Worm (Caenorhabditis elegans) whole organism, late embryonic: ENCODE data around the gene tag-153.

Experiments used
- C08G9.2 ChIP-seq: sonication (generic microtip); optimal IDR thresholded peaks from 2 replicates; lab custom pipeline; 2016; ENCODE audit warnings: mild to moderate bottlenecking, missing genetic modification characterization, moderate library complexity, missing compliant biosample characterization
- C38D4.7 ChIP-seq: fragments of 200-800 bp; sonication (Bioruptor generic); optimal IDR thresholded peaks from 2 replicates; lab custom pipeline; 2018; ENCODE audit warnings: mild to moderate bottlenecking, missing genetic modification characterization, moderate library complexity, missing compliant biosample characterization
- F13H6.1 ChIP-seq: sonication (generic microtip); optimal IDR thresholded peaks from 2 replicates; lab custom pipeline; 2016; ENCODE audit warnings: missing genetic modification characterization, missing compliant biosample characterization
- K09A11.1 ChIP-seq: sonication (generic microtip); optimal IDR thresholded peaks from 2 replicates; lab custom pipeline; 2017; ENCODE audit warnings: antibody characterized with exemption, mild to moderate bottlenecking, missing genetic modification characterization, missing compliant biosample characterization; ENCODE audit not compliant: insufficient read depth
- Y22D7AL.16 ChIP-seq: sonication (generic microtip); optimal IDR thresholded peaks from 2 replicates; lab custom pipeline; 2016; ENCODE audit warnings: missing genetic modification characterization, missing compliant biosample characterization
- ceh-14 ChIP-seq: sonication (generic microtip); optimal IDR thresholded peaks from 2 replicates; lab custom pipeline; 2016; ENCODE audit warnings: missing genotype, missing genetic modification characterization, missing compliant biosample characterization
- ceh-19 ChIP-seq: fragments of 200-800 bp; sonication (Bioruptor generic); optimal IDR thresholded peaks from 2 replicates; lab custom pipeline; 2018; ENCODE audit warnings: mild to moderate bottlenecking, missing genetic modification characterization, missing compliant biosample characterization
- ceh-2 ChIP-seq: sonication (generic microtip); optimal IDR thresholded peaks from 2 replicates; lab custom pipeline; 2016; ENCODE audit warnings: missing genotype, missing genetic modification characterization, missing compliant biosample characterization
- ceh-31 ChIP-seq: sonication (generic microtip); optimal IDR thresholded peaks from 2 replicates; lab custom pipeline; 2016; ENCODE audit warnings: missing genetic modification characterization, missing compliant biosample characterization
- ceh-45 ChIP-seq: fragments of 200-800 bp; sonication (Bioruptor generic); IDR thresholded peaks from 2 replicates; pipeline ENCODE4 v1.3.6; 2022; ENCODE audit warnings: missing genetic modification reagents, missing genetic modification characterization, missing compliant biosample characterization
- ceh-9 ChIP-seq: sonication (generic microtip); optimal IDR thresholded peaks from 2 replicates; lab custom pipeline; 2016; ENCODE audit warnings: mild to moderate bottlenecking, missing genetic modification characterization, inconsistent platforms, missing compliant biosample characterization
- che-1 ChIP-seq: sonication (generic microtip); optimal IDR thresholded peaks from 2 replicates; lab custom pipeline; 2016; ENCODE audit warnings: mild to moderate bottlenecking, missing genetic modification characterization, missing compliant biosample characterization
- elt-4 ChIP-seq: sonication (generic microtip); optimal IDR thresholded peaks from 2 replicates; lab custom pipeline; 2016; ENCODE audit warnings: missing genetic modification characterization, missing compliant biosample characterization
- fkh-6 ChIP-seq: sonication (generic microtip); optimal IDR thresholded peaks from 2 replicates; lab custom pipeline; 2016; ENCODE audit warnings: missing genetic modification characterization, missing compliant biosample characterization
- gmeb-2 ChIP-seq: sonication (generic microtip); optimal IDR thresholded peaks from 2 replicates; lab custom pipeline; 2016; ENCODE audit warnings: missing genetic modification characterization, inconsistent platforms, missing compliant biosample characterization
- hlh-8 ChIP-seq: sonication (generic microtip); optimal IDR thresholded peaks from 2 replicates; lab custom pipeline; 2016; ENCODE audit warnings: missing genotype, missing genetic modification characterization, missing compliant biosample characterization
- lin-11 ChIP-seq: fragments of 200-800 bp; sonication (Bioruptor generic); optimal IDR thresholded peaks from 2 replicates; lab custom pipeline; 2018; ENCODE audit warnings: mild to moderate bottlenecking, missing genetic modification characterization, missing compliant biosample characterization
- npax-4 ChIP-seq: sonication (generic microtip); optimal IDR thresholded peaks from 2 replicates; lab custom pipeline; 2016; ENCODE audit warnings: missing genetic modification characterization, missing compliant biosample characterization
- odd-2 ChIP-seq: sonication (generic microtip); optimal IDR thresholded peaks from 2 replicates; lab custom pipeline; 2017; ENCODE audit warnings: antibody characterized with exemption, mild to moderate bottlenecking, missing genetic modification characterization, missing compliant biosample characterization
- pag-3 ChIP-seq: sonication (generic microtip); optimal IDR thresholded peaks from 2 replicates; lab custom pipeline; 2016; ENCODE audit warnings: missing compliant biosample characterization, missing genetic modification characterization, borderline replicate concordance
- pros-1 ChIP-seq: fragments of 150-350 bp; optimal IDR thresholded peaks from 2 replicates; lab custom pipeline; 2014; ENCODE audit warnings: missing biosample characterization, missing genetic modification reagents, missing genetic modification characterization
- rnt-1 ChIP-seq: sonication (generic microtip); optimal IDR thresholded peaks from 2 replicates; lab custom pipeline; 2016; ENCODE audit warnings: missing genetic modification characterization, missing compliant biosample characterization
- sdc-2 ChIP-seq: sonication (generic microtip); optimal IDR thresholded peaks from 2 replicates; lab custom pipeline; 2016; ENCODE audit warnings: missing genotype, missing genetic modification characterization, missing compliant biosample characterization
- sox-4 ChIP-seq: sonication (generic microtip); optimal IDR thresholded peaks from 2 replicates; lab custom pipeline; 2017; ENCODE audit warnings: mild to moderate bottlenecking, missing genetic modification characterization, inconsistent platforms, missing compliant biosample characterization
- tbx-2 ChIP-seq: sonication (generic microtip); optimal IDR thresholded peaks from 2 replicates; lab custom pipeline; 2016; ENCODE audit warnings: missing genetic modification characterization, missing compliant biosample characterization
- ttx-3 ChIP-seq: sonication (generic microtip); optimal IDR thresholded peaks from 2 replicates; lab custom pipeline; 2016; ENCODE audit warnings: missing genetic modification reagents, missing genetic modification characterization, missing compliant biosample characterization
- unc-3 ChIP-seq, 2 experiments: fragments of 200-800 bp in 1 of 2; sonication (Bioruptor generic) in 1 of 2; sonication (generic microtip) in 1 of 2; conservative IDR thresholded peaks in 1 of 2; optimal IDR thresholded peaks in 1 of 2; 2 replicates each; pipeline versions ENCODE4 v1.3.6 to Lab custom; 2016 to 2022; ENCODE audit warnings: missing compliant biosample characterization in 2 of 2, missing genetic modification characterization in 2 of 2, missing genetic modification reagents in 1 of 2
- unc-42 ChIP-seq: sonication (generic microtip); optimal IDR thresholded peaks from 2 replicates; lab custom pipeline; 2016; ENCODE audit warnings: missing genotype, missing genetic modification characterization, missing compliant biosample characterization
- zip-5 ChIP-seq: sonication (generic microtip); optimal IDR thresholded peaks from 2 replicates; lab custom pipeline; 2016; ENCODE audit warnings: missing genetic modification characterization, missing compliant biosample characterization
- ztf-16 ChIP-seq: sonication (generic microtip); optimal IDR thresholded peaks from 2 replicates; lab custom pipeline; 2017; ENCODE audit warnings: missing genetic modification characterization, missing compliant biosample characterization

tag-153 gene

DNA sequence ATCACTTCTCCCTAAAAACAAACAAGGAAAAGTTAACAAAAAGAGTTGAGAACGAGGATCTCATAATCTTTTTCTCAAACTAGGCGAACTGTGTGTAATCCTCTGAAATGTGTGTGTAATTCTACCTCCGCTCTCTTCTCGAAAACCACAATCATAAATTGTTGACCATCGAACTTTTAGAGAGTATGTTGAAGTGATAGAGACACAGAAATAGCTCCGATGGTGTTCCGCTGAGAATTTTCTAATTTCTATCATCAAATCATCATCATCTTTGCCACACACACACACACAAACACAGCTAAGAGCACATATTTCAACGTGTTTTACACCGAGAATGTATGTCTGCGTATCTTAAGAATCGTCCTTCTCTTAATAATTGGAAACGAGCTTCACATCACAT is 27.3 kb upstream of the tag-153 start:
- peak; percentile 60 for TF ChIP-seq rnt-1 (tag; lab: Kevin White, UChicago)
- no peak for TF ChIP-seq Y22D7AL.16 (tag; lab: Kevin White, UChicago)
- no peak for TF ChIP-seq elt-4 (tag; lab: Kevin White, UChicago)

DNA sequence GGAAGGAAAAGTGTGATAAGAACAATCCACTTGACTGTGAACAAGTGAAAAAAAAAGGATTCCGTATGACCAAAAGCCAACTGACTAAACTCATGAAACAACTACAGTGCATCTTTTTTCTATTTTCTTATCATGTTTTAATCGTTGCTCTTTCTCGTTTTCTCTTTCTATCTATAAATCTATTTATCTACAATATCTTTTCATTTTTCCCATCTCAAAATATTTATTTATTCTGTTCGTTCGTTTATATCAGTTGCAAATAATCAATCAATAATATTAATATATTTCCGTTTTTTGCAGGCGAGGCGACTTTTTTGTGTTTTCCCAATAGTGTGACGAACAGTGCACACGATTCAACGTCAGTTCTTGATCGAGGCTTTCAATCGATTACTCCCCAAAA is 25.6 kb upstream of the tag-153 start, which contains the start of gene F44A2.5:
TSS of gene F44A2.5 (plus strand) at position 301 of the 400 bp plus-strand sequence.
- TF ChIP-seq npax-4 (tag; lab: Kevin White, UChicago) (no peak), zip-5 (tag; lab: Kevin White, UChicago) (no peak), sox-4 (no peak), ceh-31 (no peak), pag-3 (no peak), hlh-8 (tag; lab: Kevin White, UChicago) (no peak), C38D4.7 (GFP tag; lab: Kevin White, UChicago) (no peak), ceh-9 (tag; lab: Kevin White, UChicago) (no peak), ceh-2 (tag; lab: Kevin White, UChicago) (no peak), ttx-3 (tag; lab: Kevin White, UChicago) (no peak), fkh-6 (tag; lab: Kevin White, UChicago) (no peak), ztf-16 (tag; lab: Kevin White, UChicago) (no peak), ceh-45 (no peak), che-1 (tag; lab: Kevin White, UChicago) (no peak), C08G9.2 (tag; lab: Kevin White, UChicago) (no peak), elt-4 (tag; lab: Kevin White, UChicago) (no peak), gmeb-2 (tag; lab: Kevin White, UChicago) (no peak), F13H6.1 (tag; lab: Kevin White, UChicago) (no peak)

DNA sequence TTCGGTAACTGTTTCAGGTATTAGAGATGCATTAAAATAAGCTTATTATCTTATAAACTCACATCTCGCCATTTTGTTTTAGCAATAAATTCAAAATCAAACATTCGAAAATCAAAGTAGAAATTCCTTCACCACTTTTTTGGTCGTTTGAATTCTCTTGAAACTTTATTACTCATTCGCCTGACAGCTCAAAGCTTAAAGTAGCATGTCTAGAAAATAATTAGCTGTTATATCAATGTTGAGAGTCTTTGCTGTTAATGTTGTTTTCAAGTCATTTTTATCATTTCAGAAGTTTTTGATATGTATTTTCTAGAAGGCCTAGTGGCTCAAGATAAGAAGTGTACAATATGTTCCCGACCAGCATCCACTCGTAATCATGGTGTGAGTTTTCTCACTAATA is 19.9 kb upstream of the tag-153 start, which contains the start of gene nhr-39:
TSS of gene nhr-39 (plus strand) at position 301 of the 400 bp plus-strand sequence.
- TF ChIP-seq zip-5 (tag; lab: Kevin White, UChicago) (no peak), Y22D7AL.16 (tag; lab: Kevin White, UChicago) (no peak)

DNA sequence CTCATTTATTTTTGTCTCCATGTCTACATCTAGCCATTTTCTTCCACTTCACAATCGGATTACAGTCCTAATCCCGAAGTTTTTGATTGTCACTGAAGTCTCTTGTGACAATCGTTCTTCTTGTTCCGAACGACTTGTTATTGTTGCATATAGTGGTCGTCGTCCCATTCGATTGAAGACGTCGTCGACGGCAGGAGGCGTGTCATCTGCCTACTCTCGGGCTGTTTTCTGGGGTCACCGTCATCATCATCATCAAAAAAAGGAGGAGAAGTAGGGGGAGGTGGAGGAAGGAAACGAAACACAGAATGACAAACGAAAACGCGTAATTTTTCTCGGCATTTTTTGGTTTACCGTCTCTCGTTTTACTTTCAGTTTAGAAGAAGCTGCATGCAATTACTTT is 17.8 kb upstream of the tag-153 start, which contains the start of gene F44A2.3:
TSS of gene F44A2.3 (plus strand) at position 301 of the 400 bp plus-strand sequence.
- TF ChIP-seq elt-4 (tag; lab: Kevin White, UChicago), result no peak
- TF ChIP-seq sdc-2 (tag; lab: Kevin White, UChicago), result no peak
- TF ChIP-seq unc-3 (GFP tag; conservative IDR thresholded peaks at IDR 0.05; lab: Robert Waterston, UW), result no peak
- no peak for TF ChIP-seq unc-3 (tag; optimal IDR thresholded peaks at IDR 0.05; lab: Kevin White, UChicago)
- no peak for TF ChIP-seq tbx-2
- no peak for TF ChIP-seq ceh-14 (tag; lab: Kevin White, UChicago)
- TF ChIP-seq, all 69 proteins: peak for 0

DNA sequence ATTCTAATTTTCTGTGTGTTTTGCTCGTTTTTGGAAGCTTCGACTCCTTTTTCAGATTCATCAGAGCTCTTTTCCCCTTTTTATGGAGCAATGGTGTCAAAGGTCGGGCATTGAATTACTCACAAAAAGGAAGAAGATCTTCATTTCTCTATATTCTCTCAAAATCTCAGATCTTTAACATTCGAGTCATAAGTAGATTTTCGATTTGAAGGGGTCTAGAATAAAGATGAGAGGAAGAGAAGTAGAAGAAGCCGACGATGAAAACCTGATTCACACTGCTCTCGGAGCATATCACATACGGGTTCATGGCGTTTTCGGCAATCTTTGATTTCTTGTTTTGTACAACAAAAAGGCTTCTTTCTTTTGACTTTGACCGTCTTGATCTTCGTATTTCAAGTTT is 10.5 kb upstream of the tag-153 start:
- TF ChIP-seq odd-2 (tag; lab: Kevin White, UChicago) (no peak), gmeb-2 (tag; lab: Kevin White, UChicago) (no peak), ceh-19 (GFP tag; lab: Kevin White, UChicago) (no peak)

DNA sequence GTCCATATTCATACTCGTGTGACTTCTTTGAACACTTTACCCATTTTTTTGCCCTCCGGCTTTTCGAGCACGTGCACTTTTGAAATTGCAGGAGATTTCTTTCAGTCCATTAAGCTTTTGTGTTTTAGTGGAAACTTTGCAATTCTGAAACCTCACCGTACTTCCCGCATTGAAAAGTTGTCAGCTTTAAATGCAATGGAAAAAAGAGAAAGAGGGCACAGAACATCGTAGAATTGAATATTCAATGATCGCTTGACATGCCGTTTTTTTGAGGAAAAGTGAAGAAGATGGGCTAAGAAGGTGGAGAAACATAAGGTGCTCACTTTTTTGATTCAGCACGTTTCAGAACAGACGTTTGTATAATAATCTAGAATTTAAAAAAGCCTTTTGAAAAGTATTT is 8.5 kb upstream of the tag-153 start:
- no peak for TF ChIP-seq K09A11.1 (tag; lab: Kevin White, UChicago)
- TF ChIP-seq pros-1, result no peak
- no peak for TF ChIP-seq lin-11 (tag; lab: Kevin White, UChicago)
- no peak for TF ChIP-seq hlh-8 (tag; lab: Kevin White, UChicago)

DNA sequence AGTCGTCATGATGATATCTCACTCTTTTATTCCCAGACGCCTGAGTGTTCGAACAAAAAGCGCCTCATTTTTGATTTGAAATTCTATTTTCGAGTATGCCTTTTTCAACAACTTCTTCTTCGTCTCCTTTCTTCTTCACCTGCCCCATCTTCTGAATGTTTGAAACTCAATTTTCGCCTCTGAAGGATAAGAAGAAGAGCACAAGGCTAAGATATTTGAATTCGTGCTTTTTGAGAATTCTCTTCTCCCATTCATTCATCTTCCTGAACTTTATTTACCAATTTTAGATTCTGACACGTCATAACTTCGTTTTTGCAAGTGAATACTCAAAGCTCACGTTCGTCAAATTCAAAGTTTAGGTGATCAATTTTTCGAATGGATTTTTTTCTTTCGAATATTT is 5.9 kb upstream of the tag-153 start:
- TF ChIP-seq unc-42 (tag; lab: Kevin White, UChicago) (peak; percentile 39), ttx-3 (tag; lab: Kevin White, UChicago) (no peak)
- TF ChIP-seq, all 69 proteins: peak for 1
